Fruit fly (Drosophila melanogaster) whole organism, wandering third instar larva: ENCODE results near the gene TotC.

Experiments
- Abd-B ChIP-seq: fragments of >200 bp; optimal IDR thresholded peaks from 2 replicates; lab custom pipeline; 2017; ENCODE audit warnings: missing biosample characterization, missing genetic modification characterization
- CG32264 ChIP-seq: fragments of 200-800 bp; sonication (Bioruptor generic); optimal IDR thresholded peaks from 2 replicates; lab custom pipeline; 2016; ENCODE audit warnings: missing biosample characterization, missing genetic modification characterization
- CG9705 ChIP-seq: fragments of 200-800 bp; sonication (Bioruptor generic); optimal IDR thresholded peaks from 2 replicates; lab custom pipeline; 2018; ENCODE audit warnings: missing biosample characterization, mild to moderate bottlenecking, missing genetic modification characterization
- CrebA ChIP-seq: fragments of 200-800 bp; sonication (Bioruptor generic); optimal IDR thresholded peaks from 2 replicates; lab custom pipeline; 2016; ENCODE audit warnings: missing biosample characterization, mild to moderate bottlenecking, missing genetic modification characterization, borderline replicate concordance
- Dfd ChIP-seq: fragments of >200 bp; optimal IDR thresholded peaks from 2 replicates; lab custom pipeline; 2017; ENCODE audit warnings: missing biosample characterization, missing genetic modification characterization
- Dif ChIP-seq: fragments of 200-275, 200-300 bp; sonication (Bioruptor generic); optimal IDR thresholded peaks from 2 replicates; lab custom pipeline; 2018; ENCODE audit warnings: missing biosample characterization, missing genetic modification characterization; ENCODE audit not compliant: partially characterized antibody
- GATAd ChIP-seq: sonication (Bioruptor generic); optimal IDR thresholded peaks from 2 replicates; lab custom pipeline; 2016; ENCODE audit warnings: missing biosample characterization, missing genetic modification characterization
- HLH106 ChIP-seq: fragments of 200-800 bp; optimal IDR thresholded peaks from 3 replicates; lab custom pipeline; 2019; ENCODE audit warnings: missing biosample characterization, mild to moderate bottlenecking, missing genetic modification characterization, moderate library complexity
- Hnf4 ChIP-seq: fragments of 200-800 bp; sonication (Bioruptor generic); optimal IDR thresholded peaks from 2 replicates; lab custom pipeline; 2016; ENCODE audit warnings: missing biosample characterization, mild to moderate bottlenecking, missing genetic modification characterization
- Hr78 ChIP-seq: fragments of >200 bp; optimal IDR thresholded peaks from 2 replicates; lab custom pipeline; 2017; ENCODE audit warnings: missing biosample characterization, missing genetic modification characterization
- Hr83 ChIP-seq: fragments of 200-300 bp; sonication (Bioruptor generic); optimal IDR thresholded peaks from 2 replicates; lab custom pipeline; 2016; ENCODE audit warnings: missing biosample characterization, mild to moderate bottlenecking, missing genetic modification characterization, moderate library complexity; ENCODE audit not compliant: poor library complexity, severe bottlenecking
- Jra ChIP-seq: sonication (Bioruptor generic); optimal IDR thresholded peaks from 2 replicates; lab custom pipeline; 2016; ENCODE audit warnings: missing biosample characterization, missing genetic modification characterization
- Mio ChIP-seq: sonication (Bioruptor generic); optimal IDR thresholded peaks from 2 replicates; lab custom pipeline; 2016; ENCODE audit warnings: missing biosample characterization, missing genetic modification characterization
- N ChIP-seq: fragments of >200 bp; optimal IDR thresholded peaks from 2 replicates; lab custom pipeline; 2018; ENCODE audit warnings: missing biosample characterization, missing external identifiers, missing genetic modification characterization
- OdsH ChIP-seq: fragments of 200-800 bp; sonication (Bioruptor generic); optimal IDR thresholded peaks from 2 replicates; lab custom pipeline; 2016; ENCODE audit warnings: missing biosample characterization, mild to moderate bottlenecking, missing genetic modification characterization
- Rel ChIP-seq, 2 experiments: fragments of 200-800 bp; sonication (Bioruptor generic) in 1 of 2; optimal IDR thresholded peaks; 2 replicates in 1 of 2; 3 replicates in 1 of 2; lab custom pipeline; 2016 to 2019; ENCODE audit warnings: mild to moderate bottlenecking in 2 of 2, missing biosample characterization in 2 of 2, missing genetic modification characterization in 2 of 2, moderate library complexity in 1 of 2
- Sp1 ChIP-seq: fragments of 200-800 bp; sonication (Bioruptor generic); optimal IDR thresholded peaks from 3 replicates; lab custom pipeline; 2019; ENCODE audit warnings: missing biosample characterization, mild to moderate bottlenecking, missing genetic modification characterization, moderate library complexity
- Vsx2 ChIP-seq: fragments of 200-300, 225-300 bp; sonication (Bioruptor generic); optimal IDR thresholded peaks from 2 replicates; lab custom pipeline; 2018; ENCODE audit warnings: missing biosample characterization, missing genetic modification characterization; ENCODE audit not compliant: partially characterized antibody
- br ChIP-seq: fragments of 200-800 bp; sonication (Bioruptor generic); optimal IDR thresholded peaks from 2 replicates; lab custom pipeline; 2016; ENCODE audit warnings: missing biosample characterization, missing genetic modification characterization
- brk ChIP-seq: fragments of 200-800 bp; sonication (Bioruptor generic); optimal IDR thresholded peaks from 2 replicates; lab custom pipeline; 2016; ENCODE audit warnings: missing biosample characterization, mild to moderate bottlenecking, missing genetic modification characterization
- dl ChIP-seq, 2 experiments: fragments of 175-275, 200-275 bp in 1 of 2; fragments of 200-275 bp in 1 of 2; sonication (Bioruptor generic); optimal IDR thresholded peaks; lab custom pipeline; 2018; ENCODE audit warnings: mild to moderate bottlenecking in 2 of 2, missing biosample characterization in 2 of 2, missing genetic modification characterization in 2 of 2, moderate library complexity in 2 of 2; ENCODE audit not compliant: partially characterized antibody in 2 of 2, insufficient read depth in 1 of 2
- dmrt93B ChIP-seq: fragments of 200-800 bp; sonication (Bioruptor generic); optimal IDR thresholded peaks from 2 replicates; lab custom pipeline; 2018; ENCODE audit warnings: missing biosample characterization, mild to moderate bottlenecking, missing genetic modification characterization
- ey ChIP-seq: fragments of 200-800 bp; sonication (Bioruptor generic); optimal IDR thresholded peaks from 2 replicates; lab custom pipeline; 2016; ENCODE audit warnings: missing biosample characterization, missing genetic modification characterization
- foxo ChIP-seq, 2 experiments: fragments of 200-800 bp; sonication (Bioruptor generic); optimal IDR thresholded peaks; 2 replicates in 1 of 2; 3 replicates in 1 of 2; lab custom pipeline; 2016 to 2017; ENCODE audit warnings: missing biosample characterization in 2 of 2, missing genetic modification characterization in 2 of 2
- fru ChIP-seq: fragments of 200-800 bp; sonication (Bioruptor generic); optimal IDR thresholded peaks from 3 replicates; lab custom pipeline; 2016; ENCODE audit warnings: missing biosample characterization, mild to moderate bottlenecking, missing genetic modification characterization
- jim ChIP-seq: fragments of 175-275, 200-325 bp; sonication (Bioruptor generic); optimal IDR thresholded peaks from 2 replicates; lab custom pipeline; 2016; ENCODE audit warnings: missing biosample characterization, mild to moderate bottlenecking, missing genetic modification characterization
- lola ChIP-seq: fragments of >200 bp; optimal IDR thresholded peaks from 2 replicates; lab custom pipeline; 2017; ENCODE audit warnings: missing biosample characterization, missing genetic modification characterization
- pan ChIP-seq: fragments of >200 bp; optimal IDR thresholded peaks from 2 replicates; lab custom pipeline; 2017
- rgr ChIP-seq: fragments of 200-800 bp; sonication (Bioruptor generic); optimal IDR thresholded peaks from 3 replicates; lab custom pipeline; 2016; ENCODE audit warnings: missing biosample characterization, mild to moderate bottlenecking, missing genetic modification characterization
- sv ChIP-seq: fragments of 200-800 bp; sonication (Bioruptor generic); optimal IDR thresholded peaks from 3 replicates; lab custom pipeline; 2016; ENCODE audit warnings: missing biosample characterization, missing genetic modification characterization
- tai ChIP-seq: sonication (Bioruptor generic); optimal IDR thresholded peaks from 2 replicates; lab custom pipeline; 2016; ENCODE audit warnings: missing biosample characterization, missing genetic modification characterization
- usp ChIP-seq: fragments of >200 bp; optimal IDR thresholded peaks from 2 replicates; lab custom pipeline; 2017; ENCODE audit warnings: missing biosample characterization, missing genetic modification characterization
- woc ChIP-seq: sonication (Bioruptor generic); optimal IDR thresholded peaks from 2 replicates; lab custom pipeline; 2016; ENCODE audit warnings: missing biosample characterization, mild to moderate bottlenecking, missing genetic modification characterization

Gene TotC

dm6 chr3R:20877436-20877835 lies 4.6 kb downstream of the TotC start, which contains the start of gene TotZ:
Gene TotZ (plus strand): TSS chr3R:20877736.
- TF ChIP-seq N (no peak), Vsx2 (GFP tag; lab: Kevin White, UChicago) (no peak), rgr (no peak), tai (GFP tag; lab: Kevin White, UChicago) (no peak), CG9705 (GFP tag; lab: Kevin White, UChicago) (no peak), pan (lab: Kevin White, UChicago) (no peak), Hnf4 (GFP tag; lab: Kevin White, UChicago) (no peak), GATAd (GFP tag; lab: Kevin White, UChicago) (no peak), Rel (GFP tag; optimal IDR thresholded peaks at IDR 0.05; lab: Kevin White, UChicago) (no peak), Rel (tag; optimal IDR thresholded peaks at IDR 0.05; lab: Kevin White, UChicago) (no peak), Jra (GFP tag; lab: Kevin White, UChicago) (no peak), woc (GFP tag; lab: Kevin White, UChicago) (no peak), CG32264 (GFP tag; lab: Kevin White, UChicago) (no peak), jim (GFP tag; lab: Kevin White, UChicago) (no peak), Hr83 (GFP tag; lab: Kevin White, UChicago) (no peak), sv (GFP tag; lab: Kevin White, UChicago) (no peak), HLH106 (tag; lab: Kevin White, UChicago) (no peak), usp (GFP tag; lab: Kevin White, UChicago) (no peak), OdsH (no peak), Mio (no peak), foxo (GFP tag; optimal IDR thresholded peaks at IDR 0.05; lab: Kevin White, UChicago) (no peak)

dm6 chr3R:20890505-20890904 lies 17.7 kb downstream of the TotC start:
- TF ChIP-seq Vsx2 (GFP tag; lab: Kevin White, UChicago): peak; percentile 52
- no peak for TF ChIP-seq br (GFP tag; lab: Kevin White, UChicago)

- no peak for TF ChIP-seq Rel (GFP tag; optimal IDR thresholded peaks at IDR 0.05; lab: Kevin White, UChicago)
- TF ChIP-seq Rel (tag; optimal IDR thresholded peaks at IDR 0.05; lab: Kevin White, UChicago): no peak
- no peak for TF ChIP-seq tai (GFP tag; lab: Kevin White, UChicago)
- TF ChIP-seq dmrt93B (GFP tag; lab: Kevin White, UChicago): no peak
Observed at dm6 chr3R:20890920-20891319, 18.1 kb downstream of the TotC start.

- TF ChIP-seq lola (GFP tag; lab: Kevin White, UChicago): no peak
- TF ChIP-seq tai (GFP tag; lab: Kevin White, UChicago): peak; percentile 11
- TF ChIP-seq Dif (GFP tag; lab: Kevin White, UChicago): no peak
- no peak for TF ChIP-seq brk (GFP tag; lab: Kevin White, UChicago)
- TF ChIP-seq GATAd (GFP tag; lab: Kevin White, UChicago): no peak
- no peak for TF ChIP-seq br (GFP tag; lab: Kevin White, UChicago)
- TF ChIP-seq pan (lab: Kevin White, UChicago): no peak
- no peak for TF ChIP-seq foxo (GFP tag; optimal IDR thresholded peaks at IDR 0.05; lab: Kevin White, UChicago)
- TF ChIP-seq Jra (GFP tag; lab: Kevin White, UChicago): no peak
- no peak for TF ChIP-seq HLH106 (tag; lab: Kevin White, UChicago)
- TF ChIP-seq rgr: no peak
- no peak for TF ChIP-seq Abd-B (GFP tag; lab: Kevin White, UChicago)
- no peak for TF ChIP-seq ey (GFP tag; lab: Kevin White, UChicago)
- TF ChIP-seq Dfd (GFP tag; lab: Kevin White, UChicago): no peak
- TF ChIP-seq jim (GFP tag; lab: Kevin White, UChicago): no peak
- TF ChIP-seq CrebA (GFP tag; lab: Kevin White, UChicago): peak; percentile 24
- no peak for TF ChIP-seq sv (GFP tag; lab: Kevin White, UChicago)
- no peak for TF ChIP-seq Vsx2 (GFP tag; lab: Kevin White, UChicago)
- no peak for TF ChIP-seq Hr78 (GFP tag; lab: Kevin White, UChicago)
- TF ChIP-seq Sp1 (GFP tag; lab: Kevin White, UChicago): no peak
- TF ChIP-seq Hr83 (GFP tag; lab: Kevin White, UChicago): no peak
- TF ChIP-seq fru (GFP tag; lab: Kevin White, UChicago): no peak
- no peak for TF ChIP-seq usp (GFP tag; lab: Kevin White, UChicago)
- TF ChIP-seq dmrt93B (GFP tag; lab: Kevin White, UChicago): no peak
- peak in 1 of 2 experiments; percentile 3 for TF ChIP-seq dl (GFP tag; optimal IDR thresholded peaks at IDR 0.05; lab: Kevin White, UChicago; ENCODE audit: insufficient read depth in 1 of 2, partially characterized antibody in 2 of 2)
- TF ChIP-seq OdsH: no peak
- TF ChIP-seq, all 38 proteins: peak for 3
Observed at dm6 chr3R:20891495-20891894, 18.7 kb downstream of the TotC start.
